Worm (Caenorhabditis elegans) whole organism, L2 larva: ENCODE data around the gene lido-11.

Experiments used
- C34F6.9 ChIP-seq: fragments of 150-350 bp; optimal IDR thresholded peaks from 2 replicates; lab custom pipeline; 2014; ENCODE audit warnings: missing biosample characterization, missing genetic modification characterization
- F13H6.1 ChIP-seq: sonication (generic microtip); optimal IDR thresholded peaks from 2 replicates; lab custom pipeline; 2016; ENCODE audit warnings: missing genetic modification characterization, missing compliant biosample characterization
- R02D3.7 ChIP-seq: fragments of 150-350 bp; optimal IDR thresholded peaks from 2 replicates; lab custom pipeline; 2014; ENCODE audit warnings: missing biosample characterization, missing genetic modification characterization
- ZK546.5 ChIP-seq: sonication (generic microtip); optimal IDR thresholded peaks from 2 replicates; lab custom pipeline; 2017; ENCODE audit warnings: missing biosample characterization, missing genetic modification characterization
- alr-1 ChIP-seq: fragments of 150-350 bp; optimal IDR thresholded peaks from 2 replicates; lab custom pipeline; 2014; ENCODE audit warnings: missing biosample characterization, missing genetic modification characterization
- aly-2 ChIP-seq: fragments of 150-350 bp; optimal IDR thresholded peaks from 2 replicates; lab custom pipeline; 2014; ENCODE audit warnings: missing biosample characterization, missing genetic modification characterization
- ama-1 ChIP-seq: fragments of 150-350 bp; optimal IDR thresholded peaks from 2 replicates; lab custom pipeline; 2018; ENCODE audit warnings: inconsistent platforms
- blmp-1 ChIP-seq: sonication (generic microtip); optimal IDR thresholded peaks from 2 replicates; lab custom pipeline; 2017; ENCODE audit warnings: missing genetic modification characterization, mild to moderate bottlenecking, missing compliant biosample characterization, antibody characterized with exemption, moderate library complexity; ENCODE audit not compliant: insufficient read depth
- ceh-16 ChIP-seq: fragments of 150-350 bp; optimal IDR thresholded peaks from 2 replicates; lab custom pipeline; 2014; ENCODE audit warnings: missing biosample characterization, missing genetic modification characterization
- ceh-82 ChIP-seq: fragments of 150-350 bp; optimal IDR thresholded peaks from 2 replicates; lab custom pipeline; 2014; ENCODE audit warnings: missing biosample characterization, missing genetic modification characterization
- crh-2 ChIP-seq: sonication (generic microtip); optimal IDR thresholded peaks from 2 replicates; lab custom pipeline; 2017; ENCODE audit warnings: missing biosample characterization, missing genetic modification characterization
- dmd-4 ChIP-seq: sonication (generic microtip); optimal IDR thresholded peaks from 2 replicates; lab custom pipeline; 2017; ENCODE audit warnings: missing biosample characterization, missing genetic modification characterization
- egl-27 ChIP-seq: sonication (generic microtip); optimal IDR thresholded peaks from 3 replicates; lab custom pipeline; 2017; ENCODE audit warnings: missing biosample characterization, missing genetic modification reagents, missing genetic modification characterization
- elt-1 ChIP-seq: fragments of 150-350 bp; optimal IDR thresholded peaks from 2 replicates; lab custom pipeline; 2014; ENCODE audit warnings: missing biosample characterization, missing genetic modification characterization
- elt-3 ChIP-seq: sonication (generic microtip); optimal IDR thresholded peaks from 2 replicates; lab custom pipeline; 2017; ENCODE audit warnings: missing biosample characterization, missing genetic modification characterization
- fos-1 ChIP-seq: fragments of 150-350 bp; optimal IDR thresholded peaks from 2 replicates; lab custom pipeline; 2014; ENCODE audit warnings: missing biosample characterization, missing genetic modification characterization
- gmeb-1 ChIP-seq: fragments of 150-350 bp; optimal IDR thresholded peaks from 2 replicates; lab custom pipeline; 2014; ENCODE audit warnings: missing biosample characterization, missing genetic modification characterization
- lin-11 ChIP-seq: fragments of 150-350 bp; sonication (generic microtip); optimal IDR thresholded peaks from 2 replicates; lab custom pipeline; 2014; ENCODE audit warnings: missing biosample characterization, missing genetic modification characterization, inconsistent platforms, mixed read lengths
- lin-13 ChIP-seq: fragments of 150-350 bp; optimal IDR thresholded peaks from 2 replicates; lab custom pipeline; 2014; ENCODE audit warnings: missing biosample characterization, missing genetic modification reagents, missing genetic modification characterization
- lin-39 ChIP-seq: fragments of 150-350 bp; optimal IDR thresholded peaks from 2 replicates; lab custom pipeline; 2014; ENCODE audit warnings: missing biosample characterization, missing genetic modification reagents, missing genetic modification characterization
- lsy-2 ChIP-seq, 2 experiments: fragments of 150-350 bp in 1 of 2; sonication (generic microtip) in 1 of 2; optimal IDR thresholded peaks; 2 replicates each; lab custom pipeline; 2014 to 2017; ENCODE audit warnings: missing biosample characterization in 2 of 2, missing genetic modification characterization in 2 of 2
- mab-5 ChIP-seq: fragments of 150-350 bp; optimal IDR thresholded peaks from 2 replicates; lab custom pipeline; 2014; ENCODE audit warnings: missing biosample characterization, missing genetic modification characterization
- mbf-1 ChIP-seq: sonication (generic microtip); optimal IDR thresholded peaks from 2 replicates; lab custom pipeline; 2017; ENCODE audit warnings: missing biosample characterization, missing genetic modification characterization
- mdl-1 ChIP-seq, 2 experiments: fragments of 150-350 bp in 1 of 2; sonication (generic microtip) in 1 of 2; optimal IDR thresholded peaks; 2 replicates each; lab custom pipeline; 2017; ENCODE audit warnings: missing biosample characterization in 2 of 2, missing genetic modification characterization in 2 of 2
- nhr-10 ChIP-seq: sonication (generic microtip); optimal IDR thresholded peaks from 2 replicates; lab custom pipeline; 2017; ENCODE audit warnings: missing biosample characterization, missing genetic modification characterization
- nhr-11 ChIP-seq: fragments of 150-350 bp; optimal IDR thresholded peaks from 2 replicates; lab custom pipeline; 2014; ENCODE audit warnings: missing biosample characterization, missing genetic modification characterization
- nhr-129 ChIP-seq: fragments of 150-350 bp; optimal IDR thresholded peaks from 2 replicates; lab custom pipeline; 2014; ENCODE audit warnings: missing biosample characterization, missing genetic modification characterization
- nhr-21 ChIP-seq: fragments of 150-350 bp; optimal IDR thresholded peaks from 2 replicates; lab custom pipeline; 2014; ENCODE audit warnings: missing biosample characterization, missing genetic modification characterization
- nhr-23 ChIP-seq: fragments of 150-350 bp; optimal IDR thresholded peaks from 2 replicates; lab custom pipeline; 2014; ENCODE audit warnings: missing biosample characterization, missing genetic modification reagents, missing genetic modification characterization
- nhr-237 ChIP-seq: fragments of 150-350 bp; optimal IDR thresholded peaks from 2 replicates; lab custom pipeline; 2014; ENCODE audit warnings: missing biosample characterization, missing genetic modification characterization
- nhr-25 ChIP-seq: fragments of 150-350 bp; sonication (generic microtip); optimal IDR thresholded peaks from 3 replicates; lab custom pipeline; 2014; ENCODE audit warnings: missing biosample characterization, missing genetic modification characterization
- nhr-6 ChIP-seq: fragments of 150-350 bp; optimal IDR thresholded peaks from 2 replicates; lab custom pipeline; 2014; ENCODE audit warnings: missing biosample characterization, missing genetic modification characterization
- nhr-77 ChIP-seq: fragments of 150-350 bp; optimal IDR thresholded peaks from 2 replicates; lab custom pipeline; 2014; ENCODE audit warnings: missing biosample characterization, missing genetic modification characterization
- peb-1 ChIP-seq: fragments of 150-350 bp; optimal IDR thresholded peaks from 2 replicates; lab custom pipeline; 2014; ENCODE audit warnings: missing biosample characterization, missing genetic modification characterization
- sem-4 ChIP-seq: fragments of 150-350 bp; optimal IDR thresholded peaks from 2 replicates; lab custom pipeline; 2014; ENCODE audit warnings: missing biosample characterization, missing genetic modification reagents, missing genetic modification characterization
- skn-1 ChIP-seq: sonication (generic microtip); optimal IDR thresholded peaks from 2 replicates; lab custom pipeline; 2017; ENCODE audit warnings: missing biosample characterization, missing genetic modification characterization
- sma-9 ChIP-seq, 2 experiments: fragments of 150-350 bp in 1 of 2; sonication (generic microtip) in 1 of 2; optimal IDR thresholded peaks; 2 replicates each; lab custom pipeline; 2014 to 2016; ENCODE audit warnings: missing genetic modification characterization in 2 of 2, mild to moderate bottlenecking in 1 of 2, missing biosample characterization in 1 of 2, missing compliant biosample characterization in 1 of 2, missing genetic modification reagents in 1 of 2, moderate library complexity in 1 of 2
- unc-39 ChIP-seq: fragments of 150-350 bp; optimal IDR thresholded peaks from 2 replicates; lab custom pipeline; 2014; ENCODE audit warnings: missing biosample characterization, missing genetic modification characterization
- unc-55 ChIP-seq: fragments of 150-350 bp; sonication (generic microtip); optimal IDR thresholded peaks from 3 replicates; lab custom pipeline; 2014; ENCODE audit warnings: missing biosample characterization, missing genetic modification reagents, missing genetic modification characterization
- unc-62 ChIP-seq: fragments of 150-350 bp; optimal IDR thresholded peaks from 2 replicates; lab custom pipeline; 2014; ENCODE audit warnings: missing biosample characterization, missing genetic modification reagents, missing genetic modification characterization
- zag-1 ChIP-seq: fragments of 150-350 bp; optimal IDR thresholded peaks from 2 replicates; lab custom pipeline; 2014; ENCODE audit warnings: missing biosample characterization, missing genetic modification characterization
- ztf-1 ChIP-seq: fragments of 200-800 bp; sonication (Bioruptor generic); conservative IDR thresholded peaks from 2 replicates; pipeline ENCODE4 v1.3.6; 2022; ENCODE audit warnings: missing genetic modification characterization, missing compliant biosample characterization
- ztf-4 ChIP-seq: fragments of 150-350 bp; optimal IDR thresholded peaks from 2 replicates; lab custom pipeline; 2014; ENCODE audit warnings: missing biosample characterization, missing genetic modification characterization

The lido-11 gene

ce11 chrII:2965215-2965998, 38.4 kb upstream of the lido-11 start:
- TF ChIP-seq fos-1 (tag; lab: Kevin White, UChicago): no peak
- TF ChIP-seq sem-4 (tag; lab: Kevin White, UChicago): no peak
- TF ChIP-seq nhr-11 (tag; lab: Kevin White, UChicago): no peak
- no peak for TF ChIP-seq egl-27 (tag; lab: Kevin White, UChicago)
- no peak for TF ChIP-seq nhr-10
- TF ChIP-seq mbf-1 (tag; lab: Kevin White, UChicago): no peak
- no peak for TF ChIP-seq C34F6.9 (tag; lab: Kevin White, UChicago)
- TF ChIP-seq unc-62 (GFP tag; lab: Kevin White, UChicago): no peak

ce11 chrII:2966350-2966749, 37.4 kb upstream of the lido-11 start:
- TF ChIP-seq fos-1 (tag; lab: Kevin White, UChicago): no peak
- no peak for TF ChIP-seq nhr-129 (tag; lab: Kevin White, UChicago)
- TF ChIP-seq nhr-77: no peak
- no peak for TF ChIP-seq nhr-25
- TF ChIP-seq ama-1: no peak
- no peak for TF ChIP-seq lin-11

- TF ChIP-seq unc-39 (tag; lab: Kevin White, UChicago): no peak
- TF ChIP-seq F13H6.1 (tag; lab: Kevin White, UChicago): peak; percentile 74
- no peak for TF ChIP-seq nhr-23
- no peak for TF ChIP-seq ztf-1 (GFP tag; lab: Robert Waterston, UW)
- TF ChIP-seq nhr-11 (tag; lab: Kevin White, UChicago): no peak
- no peak for TF ChIP-seq skn-1 (tag; lab: Kevin White, UChicago)
- TF ChIP-seq fos-1 (tag; lab: Kevin White, UChicago): no peak
- TF ChIP-seq sma-9 (GFP tag; optimal IDR thresholded peaks at IDR 0.05; lab: Kevin White, UChicago): peak; percentile 8
- TF ChIP-seq sma-9 (tag; optimal IDR thresholded peaks at IDR 0.05; lab: Kevin White, UChicago): no peak
These were observed 36.7 kb upstream of the lido-11 start for ce11 chrII:2967064-2967463.

- TF ChIP-seq lsy-2 (tag; optimal IDR thresholded peaks at IDR 0.05; lab: Kevin White, UChicago) (peak; percentile 90 to 93), nhr-23 (no peak), nhr-129 (tag; lab: Kevin White, UChicago) (peak; percentile 90), ZK546.5 (peak; percentile 32), nhr-25 (peak; percentile 97), elt-3 (tag; lab: Kevin White, UChicago) (no peak), lin-13 (GFP tag; lab: Kevin White, UChicago) (peak; percentile 96), ama-1 (peak; percentile 81), elt-1 (tag; lab: Kevin White, UChicago) (peak; percentile 49), nhr-77 (peak; percentile 30), ztf-4 (tag; lab: Kevin White, UChicago) (peak; percentile 96), unc-62 (GFP tag; lab: Kevin White, UChicago) (peak; percentile 16), nhr-6 (tag; lab: Kevin White, UChicago) (peak; percentile 88), lin-11 (peak; percentile 86), alr-1 (tag; lab: Kevin White, UChicago) (no peak), nhr-21 (tag; lab: Kevin White, UChicago) (peak; percentile 96), mab-5 (tag; lab: Kevin White, UChicago) (peak; percentile 95), blmp-1 (peak; percentile 79), nhr-10 (peak; percentile 51), dmd-4 (tag; lab: Kevin White, UChicago) (no peak), unc-39 (tag; lab: Kevin White, UChicago) (no peak), crh-2 (tag; lab: Kevin White, UChicago) (peak; percentile 96), peb-1 (no peak), sma-9 (GFP tag; optimal IDR thresholded peaks at IDR 0.05; lab: Kevin White, UChicago) (peak; percentile 99), sma-9 (tag; optimal IDR thresholded peaks at IDR 0.05; lab: Kevin White, UChicago) (peak; percentile 76), lin-39 (tag; lab: Kevin White, UChicago) (no peak), gmeb-1 (peak; percentile 91), aly-2 (tag; lab: Kevin White, UChicago) (no peak), unc-55 (GFP tag; lab: Kevin White, UChicago) (peak; percentile 89), mbf-1 (tag; lab: Kevin White, UChicago) (no peak), nhr-237 (tag; lab: Kevin White, UChicago) (peak; percentile 69), nhr-11 (tag; lab: Kevin White, UChicago) (no peak), ceh-82 (tag; lab: Kevin White, UChicago) (peak; percentile 26), ceh-16 (tag; lab: Kevin White, UChicago) (peak; percentile 83), sem-4 (tag; lab: Kevin White, UChicago) (peak; percentile 93), zag-1 (peak; percentile 90), F13H6.1 (tag; lab: Kevin White, UChicago) (peak; percentile 97), mdl-1 (tag; optimal IDR thresholded peaks at IDR 0.05; lab: Kevin White, UChicago) (peak; percentile 95 to 98), C34F6.9 (tag; lab: Kevin White, UChicago) (peak; percentile 90), fos-1 (tag; lab: Kevin White, UChicago) (peak; percentile 87), R02D3.7 (tag; lab: Kevin White, UChicago) (peak; percentile 40)
These were observed 29.8 kb upstream of the lido-11 start for ce11 chrII:2973940-2974402.
